Fruit fly (Drosophila melanogaster): Measurements from ENCODE around the gene Proc-R.
A peak's percentile ranks its signal among the peaks of the same experiment; 100 is the strongest.

Proc-R gene

dm6 chrX:4678913-4679812, 28.6 kb upstream of the Proc-R start, which contains the start of gene fzr:
Gene fzr (minus strand): TSS chrX:4679537.
- TF ChIP-seq CG9437 (GFP tag; optimal IDR thresholded peaks at IDR 0.05) (peak; percentile 85), gce (GFP tag; IDR thresholded peaks at IDR 0.05) (no peak), tup (GFP tag; optimal IDR thresholded peaks at IDR 0.05) (no peak), Dfd (GFP tag; optimal IDR thresholded peaks at IDR 0.05) (no peak), gfzf (GFP tag; optimal IDR thresholded peaks at IDR 0.05) (peak; percentile 91), Gug (GFP tag; IDR thresholded peaks at IDR 0.05) (no peak), BEAF-32 (GFP tag; optimal IDR thresholded peaks at IDR 0.05) (peak; percentile 32), Myb (GFP tag; optimal IDR thresholded peaks at IDR 0.05) (peak; percentile 97), ci (GFP tag; IDR thresholded peaks at IDR 0.05) (peak; percentile 53; the same call in 2 of the 3 replicates), sqz (GFP tag; optimal IDR thresholded peaks at IDR 0.05) (peak; percentile 46), CG9797 (GFP tag; optimal IDR thresholded peaks at IDR 0.05) (peak; percentile 90), Sin3A (optimal IDR thresholded peaks at IDR 0.05) (peak; percentile 29), ems (GFP tag; optimal IDR thresholded peaks at IDR 0.05) (no peak), Kr (GFP tag; optimal IDR thresholded peaks at IDR 0.05) (no peak), ewg (GFP tag; optimal IDR thresholded peaks at IDR 0.05) (no peak), cg (GFP tag; optimal IDR thresholded peaks at IDR 0.05) (peak; percentile 48), D (optimal IDR thresholded peaks at IDR 0.05) (peak; percentile 62), D (GFP tag; optimal IDR thresholded peaks at IDR 0.05) (no peak), MESR4 (GFP tag; optimal IDR thresholded peaks at IDR 0.05) (peak; percentile 42), CG16779 (GFP tag; IDR thresholded peaks at IDR 0.05) (0 out of 2 replicates have a peak, but pooled peaks have one; percentile 14), CG11695 (GFP tag; IDR thresholded peaks at IDR 0.05) (peak; percentile 65; the same call in 2 of the 3 replicates), prd (optimal IDR thresholded peaks at IDR 0.05) (no peak), prd (GFP tag; IDR thresholded peaks at IDR 0.05) (no peak), pb (GFP tag; optimal IDR thresholded peaks at IDR 0.05) (no peak), sna (GFP tag; IDR thresholded peaks at IDR 0.05; ENCODE audit: partially characterized antibody) (no peak), PHDP (tag; optimal IDR thresholded peaks at IDR 0.05) (no peak), CG30020 (tag; optimal IDR thresholded peaks at IDR 0.05) (peak; percentile 14), CG2116 (GFP tag; optimal IDR thresholded peaks at IDR 0.05) (no peak), chm (GFP tag; IDR thresholded peaks at IDR 0.05) (peak; percentile 73; the same call in 1 of the 2 replicates), sob (GFP tag; IDR thresholded peaks at IDR 0.05) (0 out of 2 replicates have a peak, but pooled peaks have one; percentile 5), CG12659 (GFP tag; optimal IDR thresholded peaks at IDR 0.05) (no peak), kni (GFP tag; optimal IDR thresholded peaks at IDR 0.05) (peak; percentile 35), CG18476 (GFP tag; optimal IDR thresholded peaks at IDR 0.05) (no peak), Drgx (GFP tag; IDR thresholded peaks at IDR 0.05) (peak; percentile 30; the same call in 1 of the 2 replicates), CG1832 (GFP tag; optimal IDR thresholded peaks at IDR 0.05) (peak; percentile 69), Lhr (GFP tag; optimal IDR thresholded peaks at IDR 0.05) (peak; percentile 33), ase (GFP tag; IDR thresholded peaks at IDR 0.05) (no peak), CG4360 (GFP tag; IDR thresholded peaks at IDR 0.05) (peak; percentile 93), CG13123 (GFP tag; optimal IDR thresholded peaks at IDR 0.05) (no peak), CG32772 (GFP tag; IDR thresholded peaks at IDR 0.05) (no peak), Dp (GFP tag; optimal IDR thresholded peaks at IDR 0.05) (peak; percentile 15), lola (GFP tag; optimal IDR thresholded peaks at IDR 0.05) (no peak), Nf-YA (GFP tag; IDR thresholded peaks at IDR 0.05) (no peak), crol (GFP tag; IDR thresholded peaks at IDR 0.05) (peak; percentile 60), Doc3 (GFP tag; IDR thresholded peaks at IDR 0.05; ENCODE audit: partially characterized antibody) (no peak), gt (GFP tag; IDR thresholded peaks at IDR 0.05) (no peak), pros (GFP tag; optimal IDR thresholded peaks at IDR 0.05) (peak; percentile 49), HLH4C (GFP tag; IDR thresholded peaks at IDR 0.05; ENCODE audit: partially characterized antibody) (peak; percentile 36; the same call in 1 of the 3 replicates), CG8478 (optimal IDR thresholded peaks at IDR 0.05) (no peak)

Data from whole organism, embryonic.